Worm (Caenorhabditis elegans) whole organism, L3 larva: ENCODE measurements around the gene C17A2.2.
A peak's percentile ranks its signal among the peaks of the same experiment; 100 is the strongest.

Source experiments
- R02D3.7 ChIP-seq: fragments of 150-350 bp; optimal IDR thresholded peaks from 2 replicates; lab custom pipeline; 2014; ENCODE audit warnings: missing biosample characterization, missing genetic modification characterization
- ZK546.5 ChIP-seq: sonication (generic microtip); optimal IDR thresholded peaks from 2 replicates; lab custom pipeline; 2017; ENCODE audit warnings: missing biosample characterization, missing genetic modification characterization
- ama-1 ChIP-seq: fragments of 150-350 bp; optimal IDR thresholded peaks from 2 replicates; lab custom pipeline; 2018
- ceh-16 ChIP-seq: sonication (generic microtip); optimal IDR thresholded peaks from 2 replicates; lab custom pipeline; 2017; ENCODE audit warnings: missing biosample characterization, missing genetic modification characterization
- ceh-82 ChIP-seq: fragments of 150-350 bp; optimal IDR thresholded peaks from 2 replicates; lab custom pipeline; 2014; ENCODE audit warnings: missing biosample characterization, missing genetic modification characterization
- daf-12 ChIP-seq: fragments of 150-350 bp; optimal IDR thresholded peaks from 2 replicates; lab custom pipeline; 2014; ENCODE audit warnings: missing biosample characterization, missing genetic modification reagents, missing genetic modification characterization
- egl-27 ChIP-seq: sonication (generic microtip); optimal IDR thresholded peaks from 4 replicates; lab custom pipeline; 2017; ENCODE audit warnings: missing biosample characterization, missing genetic modification reagents, missing genetic modification characterization
- egl-5 ChIP-seq: fragments of 150-350 bp; optimal IDR thresholded peaks from 2 replicates; lab custom pipeline; 2017; ENCODE audit warnings: missing biosample characterization, missing genetic modification reagents, missing genetic modification characterization, inconsistent platforms
- elt-1 ChIP-seq: fragments of 150-350 bp; optimal IDR thresholded peaks from 2 replicates; lab custom pipeline; 2014; ENCODE audit warnings: missing biosample characterization, missing genetic modification characterization
- elt-2 ChIP-seq: sonication (generic microtip); optimal IDR thresholded peaks from 2 replicates; lab custom pipeline; 2016; ENCODE audit warnings: missing genetic modification reagents, mild to moderate bottlenecking, missing genetic modification characterization, missing compliant biosample characterization
- elt-3 ChIP-seq, 3 experiments: fragments of 150-350 bp in 1 of 3; sonication (generic microtip) in 2 of 3; optimal IDR thresholded peaks; 2 replicates in 2 of 3; 4 replicates in 1 of 3; lab custom pipeline; 2014 to 2017; ENCODE audit warnings: missing biosample characterization in 3 of 3, missing genetic modification characterization in 3 of 3
- eor-1 ChIP-seq, 2 experiments: fragments of 150-350 bp; optimal IDR thresholded peaks; 2 replicates each; lab custom pipeline; 2014 to 2018; ENCODE audit warnings: missing biosample characterization in 2 of 2, missing genetic modification characterization in 2 of 2
- fkh-10 ChIP-seq: sonication (generic microtip); optimal IDR thresholded peaks from 2 replicates; lab custom pipeline; 2017; ENCODE audit warnings: missing biosample characterization, missing genetic modification reagents, missing genetic modification characterization
- jun-1 ChIP-seq: fragments of 150-350 bp; optimal IDR thresholded peaks from 2 replicates; lab custom pipeline; 2014; ENCODE audit warnings: missing biosample characterization, missing genetic modification reagents, missing genetic modification characterization
- lin-15B ChIP-seq: fragments of 150-350 bp; optimal IDR thresholded peaks from 2 replicates; lab custom pipeline; 2014; ENCODE audit warnings: missing biosample characterization, missing genetic modification characterization
- lin-39 ChIP-seq: fragments of 150-350 bp; optimal IDR thresholded peaks from 2 replicates; lab custom pipeline; 2018; ENCODE audit warnings: missing biosample characterization, missing genetic modification reagents, missing genetic modification characterization
- lsy-12 ChIP-seq: sonication (generic microtip); optimal IDR thresholded peaks from 2 replicates; lab custom pipeline; 2016; ENCODE audit warnings: mild to moderate bottlenecking, missing genetic modification characterization, missing compliant biosample characterization
- mdl-1 ChIP-seq: fragments of 150-350 bp; optimal IDR thresholded peaks from 2 replicates; lab custom pipeline; 2014; ENCODE audit warnings: missing biosample characterization, missing genetic modification characterization
- nhr-11 ChIP-seq: fragments of 150-350 bp; optimal IDR thresholded peaks from 2 replicates; lab custom pipeline; 2014; ENCODE audit warnings: missing biosample characterization, missing genetic modification characterization
- nhr-23 ChIP-seq: fragments of 150-350 bp; optimal IDR thresholded peaks from 2 replicates; lab custom pipeline; 2014; ENCODE audit warnings: missing biosample characterization, missing genetic modification reagents, missing genetic modification characterization
- nhr-237 ChIP-seq: fragments of 150-350 bp; optimal IDR thresholded peaks from 2 replicates; lab custom pipeline; 2014; ENCODE audit warnings: missing biosample characterization, missing genetic modification characterization
- nhr-25 ChIP-seq: sonication (generic microtip); optimal IDR thresholded peaks from 2 replicates; lab custom pipeline; 2017; ENCODE audit warnings: missing biosample characterization, missing genetic modification characterization
- nhr-28 ChIP-seq: fragments of 150-350 bp; optimal IDR thresholded peaks from 2 replicates; lab custom pipeline; 2014; ENCODE audit warnings: missing biosample characterization, missing genetic modification characterization
- nhr-67 ChIP-seq: fragments of 150-350 bp; optimal IDR thresholded peaks from 2 replicates; lab custom pipeline; 2014; ENCODE audit warnings: missing biosample characterization, missing genetic modification characterization
- nhr-76 ChIP-seq: fragments of 150-350 bp; sonication (generic microtip); optimal IDR thresholded peaks from 5 replicates; lab custom pipeline; 2014; ENCODE audit warnings: missing biosample characterization, missing genetic modification characterization
- pha-4 ChIP-seq: fragments of 150-350 bp; optimal IDR thresholded peaks from 2 replicates; lab custom pipeline; 2014; ENCODE audit warnings: missing biosample characterization, missing genetic modification reagents, missing genetic modification characterization
- skn-1 ChIP-seq: fragments of 150-350 bp; optimal IDR thresholded peaks from 2 replicates; lab custom pipeline; 2014; ENCODE audit warnings: missing biosample characterization, missing genetic modification characterization
- snpc-4 ChIP-seq: fragments of 150-350 bp; optimal IDR thresholded peaks from 2 replicates; lab custom pipeline; 2014; ENCODE audit warnings: missing biosample characterization, missing genetic modification characterization
- tbx-2 ChIP-seq: sonication (generic microtip); optimal IDR thresholded peaks from 2 replicates; lab custom pipeline; 2016; ENCODE audit warnings: mild to moderate bottlenecking, missing genetic modification characterization, missing compliant biosample characterization
- unc-39 ChIP-seq: sonication (generic microtip); optimal IDR thresholded peaks from 4 replicates; lab custom pipeline; 2017; ENCODE audit warnings: missing biosample characterization, missing genetic modification characterization
- zag-1 ChIP-seq: fragments of 150-350 bp; optimal IDR thresholded peaks from 2 replicates; lab custom pipeline; 2014; ENCODE audit warnings: missing biosample characterization, missing genetic modification characterization
- ztf-11 ChIP-seq: fragments of 150-350 bp; optimal IDR thresholded peaks from 2 replicates; lab custom pipeline; 2014; ENCODE audit warnings: missing biosample characterization, missing genetic modification characterization
- ztf-4 ChIP-seq: fragments of 150-350 bp; optimal IDR thresholded peaks from 2 replicates; lab custom pipeline; 2014; ENCODE audit warnings: missing biosample characterization, missing genetic modification characterization

C17A2.2 gene

DNA sequence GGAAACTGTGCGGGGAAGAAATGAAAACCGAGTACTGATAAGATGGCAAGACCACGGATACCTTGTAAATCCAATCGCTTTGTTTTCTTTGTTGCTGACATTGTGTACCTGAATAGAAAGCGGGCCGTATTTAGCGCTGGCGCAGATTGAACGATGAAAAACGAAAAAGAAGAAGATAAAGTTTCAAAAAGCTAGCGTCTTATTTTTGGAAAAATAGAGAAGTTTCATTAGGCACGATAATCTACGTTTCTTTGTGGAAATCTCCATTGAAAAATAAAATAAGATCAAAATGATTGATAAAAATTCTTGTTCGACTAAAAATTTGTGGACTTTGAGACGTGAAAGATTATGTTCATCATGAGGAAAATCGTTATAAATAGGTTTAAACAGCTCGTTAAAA lies 10.2 kb upstream of the C17A2.2 start, which contains the start of gene oac-4:
TSS of gene oac-4 (minus strand) at position 101 of the 400 bp plus-strand sequence.
- TF ChIP-seq nhr-67 (tag; lab: Kevin White, UChicago), result no peak
- no peak for TF ChIP-seq nhr-11 (tag; lab: Kevin White, UChicago)
- no peak for TF ChIP-seq R02D3.7 (tag; lab: Kevin White, UChicago)
- no peak for TF ChIP-seq nhr-76
- TF ChIP-seq unc-39 (tag; lab: Kevin White, UChicago), result no peak
- no peak for TF ChIP-seq egl-5 (tag; lab: Kevin White, UChicago)
- TF ChIP-seq egl-27, result no peak
- no peak for TF ChIP-seq pha-4 (tag; lab: Kevin White, UChicago)

DNA sequence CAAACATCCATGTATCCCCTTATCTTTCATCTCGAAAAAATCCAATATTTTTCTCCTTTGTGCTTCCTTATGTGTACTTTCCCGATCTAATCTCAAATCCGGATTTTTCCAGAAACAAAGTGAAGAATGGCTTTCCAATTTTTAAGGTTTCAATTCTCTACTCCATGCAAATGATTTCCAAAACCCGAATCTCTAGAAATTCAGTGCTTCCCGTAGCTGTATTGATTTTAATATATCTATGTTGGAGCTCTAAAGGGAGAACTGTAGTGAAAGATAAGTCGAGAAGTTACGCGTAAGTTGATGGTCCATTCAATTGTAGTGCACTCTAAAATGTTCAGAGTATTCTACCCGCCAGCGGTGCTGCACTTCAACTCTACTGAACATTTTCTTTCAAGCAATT lies 6.6 kb upstream of the C17A2.2 start, which contains the start of gene C17A2.4:
TSS of gene C17A2.4 (plus strand) at position 301 of the 400 bp plus-strand sequence.
- TF ChIP-seq ztf-11 (tag; lab: Kevin White, UChicago), result no peak
- TF ChIP-seq, all 47 proteins: peak for 0

DNA sequence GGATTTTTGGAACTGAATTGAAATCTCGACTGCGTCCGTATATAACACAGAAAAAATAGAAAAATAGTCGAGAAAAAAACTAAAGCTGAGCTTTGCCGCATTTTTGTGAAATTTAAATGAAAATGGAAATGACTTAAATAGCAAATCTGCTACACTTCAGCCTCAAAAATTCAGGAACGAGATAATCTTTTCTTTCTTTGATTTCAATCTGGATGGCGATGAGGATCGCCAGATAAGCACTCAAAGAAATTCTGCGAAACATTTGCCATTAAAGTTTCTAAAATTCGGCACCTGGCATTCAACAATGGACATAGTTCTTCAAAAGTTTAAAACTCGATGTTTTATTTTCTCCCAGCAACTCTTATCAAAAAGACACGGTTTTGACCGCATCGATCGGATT lies 2.8 kb upstream of the C17A2.2 start, which contains the start of the genes C17A2.7 and C17A2.3:
TSS of gene C17A2.7 (minus strand) at position 101 of the 400 bp plus-strand sequence.
TSS of gene C17A2.3 (plus strand) at position 305 of the 400 bp plus-strand sequence.
- no peak for TF ChIP-seq egl-27
- no peak for TF ChIP-seq nhr-67 (tag; lab: Kevin White, UChicago)
- TF ChIP-seq jun-1 (tag; lab: Kevin White, UChicago), result no peak
- TF ChIP-seq ztf-11 (tag; lab: Kevin White, UChicago), result no peak
- no peak for TF ChIP-seq ZK546.5
- TF ChIP-seq nhr-11 (tag; lab: Kevin White, UChicago), result no peak

DNA sequence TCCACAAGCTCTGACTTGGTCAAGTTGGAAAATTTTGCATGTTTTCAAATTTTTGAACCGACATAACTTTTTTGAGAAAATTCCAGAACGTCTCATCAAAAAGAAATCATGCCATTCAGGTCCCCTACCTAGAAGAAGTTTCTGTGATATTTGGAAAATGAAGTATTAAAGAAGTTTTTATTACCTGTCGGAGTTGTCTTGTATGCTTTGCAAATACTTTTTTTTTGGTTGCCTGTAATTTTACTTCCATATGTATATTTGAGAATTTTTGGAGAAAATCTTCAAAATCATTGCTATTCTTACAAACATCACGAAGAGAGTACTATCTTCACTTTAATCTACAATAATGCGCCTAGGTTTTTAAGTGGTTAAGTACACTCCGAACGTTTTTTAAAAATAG lies 4.5 kb downstream of the C17A2.2 start, which contains the start of gene nhr-72:
TSS of gene nhr-72 (minus strand) at position 101 of the 400 bp plus-strand sequence.
- no peak for TF ChIP-seq snpc-4
- no peak for TF ChIP-seq ama-1
- TF ChIP-seq elt-3 (tag; optimal IDR thresholded peaks at IDR 0.05; lab: Kevin White, UChicago), result no peak
- TF ChIP-seq lsy-12 (tag; lab: Kevin White, UChicago), result no peak
- no peak for TF ChIP-seq egl-5 (tag; lab: Kevin White, UChicago)
- TF ChIP-seq ztf-11 (tag; lab: Kevin White, UChicago), result no peak
- TF ChIP-seq mdl-1, result no peak
- no peak for TF ChIP-seq nhr-25 (tag; lab: Kevin White, UChicago)
- TF ChIP-seq elt-2 (tag; lab: Kevin White, UChicago), result no peak
- no peak for TF ChIP-seq nhr-23 (tag; lab: Kevin White, UChicago)
- TF ChIP-seq lin-15B (tag; lab: Kevin White, UChicago), result no peak
- TF ChIP-seq tbx-2 (tag; lab: Kevin White, UChicago), result no peak
- no peak for TF ChIP-seq daf-12 (tag; lab: Kevin White, UChicago)
- no peak for TF ChIP-seq skn-1 (tag; lab: Kevin White, UChicago)

DNA sequence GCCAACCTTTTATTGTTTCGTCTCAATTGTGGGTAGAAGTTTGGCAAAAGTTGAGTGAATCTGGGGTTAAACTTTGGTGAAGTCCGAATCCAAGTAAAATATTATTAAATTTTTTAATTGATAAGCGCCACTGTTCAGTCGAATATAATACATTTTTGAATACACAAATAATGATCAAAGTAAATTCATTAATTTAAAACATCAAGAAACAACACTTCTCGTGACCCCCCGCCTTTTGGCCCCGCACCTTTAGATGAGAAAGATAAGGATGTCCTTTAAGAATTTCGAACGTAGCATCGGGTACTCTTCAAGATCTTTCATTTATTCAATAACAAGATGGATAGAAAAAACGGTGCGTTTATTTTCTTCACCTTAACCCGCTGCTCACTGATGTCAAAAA lies 6.5 kb downstream of the C17A2.2 start, which contains the start of gene nhr-257:
TSS of gene nhr-257 (plus strand) at position 301 of the 400 bp plus-strand sequence.
- TF ChIP-seq nhr-28 (tag; lab: Kevin White, UChicago) (no peak), elt-2 (tag; lab: Kevin White, UChicago) (no peak), lin-39 (no peak), elt-1 (no peak), zag-1 (tag; lab: Kevin White, UChicago) (no peak), ztf-4 (tag; lab: Kevin White, UChicago) (no peak), egl-27 (no peak), skn-1 (tag; lab: Kevin White, UChicago) (no peak), ceh-82 (tag; lab: Kevin White, UChicago) (no peak), eor-1 (tag; optimal IDR thresholded peaks at IDR 0.05; lab: Kevin White, UChicago) (no peak)

DNA sequence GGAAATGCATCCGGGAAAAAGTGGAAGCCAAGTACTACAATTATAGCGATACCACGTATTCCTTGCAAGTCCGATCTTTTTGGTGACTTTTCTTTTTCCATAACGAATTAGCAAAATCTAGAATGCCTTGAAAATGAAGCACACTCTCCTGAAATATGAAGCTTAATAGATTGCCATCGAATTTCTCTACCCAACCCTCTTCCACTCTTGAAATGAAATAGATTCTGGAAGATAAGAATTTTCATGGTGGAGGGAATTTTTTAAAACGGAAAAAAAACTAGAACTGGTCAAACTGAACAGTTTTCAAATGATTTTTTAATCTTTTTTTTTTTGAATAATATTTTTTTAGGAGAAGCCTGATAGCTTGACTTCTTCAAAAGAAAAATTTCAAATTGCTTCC lies 14.7 kb downstream of the C17A2.2 start, which contains the start of gene oac-11:
TSS of gene oac-11 (minus strand) at position 101 of the 400 bp plus-strand sequence.
- no peak for TF ChIP-seq ZK546.5
- TF ChIP-seq ceh-16 (tag; lab: Kevin White, UChicago), result no peak

DNA sequence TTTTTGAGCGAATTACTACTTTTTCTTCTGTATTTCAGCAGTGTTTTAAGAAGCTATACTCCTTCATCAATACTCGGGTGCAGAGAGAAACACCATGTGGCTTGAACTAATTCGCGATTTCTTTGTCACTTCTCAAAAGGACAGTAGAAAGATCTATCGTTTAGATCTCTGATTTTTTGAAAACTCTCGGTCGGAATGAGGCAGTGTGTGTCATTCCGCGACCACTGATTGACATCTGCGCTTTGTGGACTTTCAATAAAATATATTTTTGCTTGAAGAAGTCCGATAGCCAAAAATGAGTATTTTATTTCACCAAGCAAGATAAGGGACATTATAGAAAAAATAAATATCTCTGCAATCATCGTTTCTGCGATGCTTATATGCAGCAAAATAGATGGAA lies 15.9 kb downstream of the C17A2.2 start:
- TF ChIP-seq nhr-23 (tag; lab: Kevin White, UChicago) (peak; percentile 7), skn-1 (tag; lab: Kevin White, UChicago) (no peak), elt-1 (peak; percentile 60), fkh-10 (GFP tag; lab: Kevin White, UChicago) (no peak), daf-12 (tag; lab: Kevin White, UChicago) (no peak), nhr-237 (no peak)
